Fruit fly (Drosophila melanogaster): ENCODE measurements around the gene CG10053.

DNA sequence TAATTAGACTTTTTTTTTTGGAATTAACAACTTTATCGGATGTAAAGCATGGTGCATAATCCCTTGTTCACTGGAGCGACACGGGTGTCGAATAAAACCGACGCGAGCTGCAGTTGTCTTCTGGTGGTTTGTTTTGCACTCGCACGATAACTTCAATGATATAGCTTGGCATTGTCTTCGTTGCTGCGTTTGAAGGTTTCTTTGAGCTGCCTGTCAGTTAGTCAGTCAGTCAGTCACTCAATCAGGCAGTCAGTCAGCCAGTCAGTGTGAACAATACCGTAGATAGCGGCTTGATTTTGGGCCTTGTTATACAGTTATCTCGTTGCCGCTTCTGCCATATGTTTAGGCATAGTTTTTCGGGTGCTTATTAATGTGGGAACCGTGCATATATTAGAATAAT, 12.7 kb downstream of the CG10053 start:
- TF ChIP-seq pan (optimal IDR thresholded peaks at IDR 0.05) (no peak), EcR (GFP tag; optimal IDR thresholded peaks at IDR 0.05) (no peak), usp (GFP tag; optimal IDR thresholded peaks at IDR 0.05) (no peak), CG8478 (optimal IDR thresholded peaks at IDR 0.05) (no peak)
